Worm (Caenorhabditis elegans) whole organism, L4 larva: ENCODE results near the gene str-45.

Experiments
- D1046.2 ChIP-seq: fragments of 200-800 bp; sonication (Bioruptor generic); IDR thresholded peaks from 2 replicates; pipeline ENCODE4 v1.3.6; 2022; ENCODE audit warnings: missing genetic modification characterization, missing compliant biosample characterization
- F26F4.8 ChIP-seq: fragments of 200-800 bp; sonication (Bioruptor generic); conservative IDR thresholded peaks from 2 replicates; pipeline ENCODE4 v1.3.6; 2022; ENCODE audit warnings: missing genetic modification characterization, missing compliant biosample characterization
- F49E8.2 ChIP-seq: sonication (generic microtip); optimal IDR thresholded peaks from 2 replicates; lab custom pipeline; 2016; ENCODE audit warnings: missing compliant biosample characterization, mild to moderate bottlenecking, missing genetic modification characterization, borderline replicate concordance
- T20F7.1 ChIP-seq: fragments of 200-800 bp; sonication (Bioruptor generic); optimal IDR thresholded peaks from 2 replicates; lab custom pipeline; 2018; ENCODE audit warnings: mild to moderate bottlenecking, missing genetic modification characterization, missing compliant biosample characterization
- T26A8.4 ChIP-seq: fragments of 200-800 bp; sonication (Bioruptor generic); IDR thresholded peaks from 2 replicates; pipeline ENCODE4 v1.3.6; 2022; ENCODE audit warnings: missing genetic modification characterization, missing compliant biosample characterization
- Y105C5A.15 ChIP-seq: fragments of 200-800 bp; sonication (Bioruptor generic); IDR thresholded peaks from 2 replicates; pipeline ENCODE4 v1.3.6; 2022; ENCODE audit warnings: missing genetic modification characterization, missing compliant biosample characterization
- Y48G9A.11 ChIP-seq: fragments of 200-800 bp; sonication (Bioruptor generic); IDR thresholded peaks from 2 replicates; pipeline ENCODE4 v1.3.6; 2022; ENCODE audit warnings: missing genetic modification reagents, missing genetic modification characterization, missing compliant biosample characterization
- attf-4 ChIP-seq: sonication (generic microtip); optimal IDR thresholded peaks from 3 replicates; lab custom pipeline; 2017; ENCODE audit warnings: missing biosample characterization, missing genetic modification characterization
- ceh-28 ChIP-seq: fragments of 150-350 bp; optimal IDR thresholded peaks from 2 replicates; lab custom pipeline; 2014; ENCODE audit warnings: missing biosample characterization, missing genetic modification reagents, missing genetic modification characterization
- ceh-62 ChIP-seq: sonication (generic microtip); optimal IDR thresholded peaks from 2 replicates; lab custom pipeline; 2017; ENCODE audit warnings: missing biosample characterization, missing genetic modification characterization
- cey-2 ChIP-seq: sonication (generic microtip); optimal IDR thresholded peaks from 3 replicates; lab custom pipeline; 2017; ENCODE audit warnings: missing genetic modification characterization, mild to moderate bottlenecking, missing compliant biosample characterization, antibody characterized with exemption, borderline replicate concordance; ENCODE audit not compliant: insufficient read depth
- daf-16 ChIP-seq, 3 experiments: sonication (generic microtip); optimal IDR thresholded peaks; 2 replicates each; lab custom pipeline; 2016 to 2017; ENCODE audit warnings: missing genetic modification characterization in 3 of 3, missing genetic modification reagents in 3 of 3, mild to moderate bottlenecking in 2 of 3, missing compliant biosample characterization in 2 of 3, missing biosample characterization in 1 of 3, moderate library complexity in 1 of 3
- daf-19 ChIP-seq: fragments of 200-800 bp; sonication (Bioruptor generic); conservative IDR thresholded peaks from 2 replicates; pipeline ENCODE4 v1.3.6; 2022; ENCODE audit warnings: missing genetic modification characterization, missing compliant biosample characterization
- dmd-6 ChIP-seq: fragments of 200-800 bp; sonication (Bioruptor generic); IDR thresholded peaks from 2 replicates; pipeline ENCODE4 v1.3.6; 2022; ENCODE audit warnings: missing genetic modification reagents, missing genetic modification characterization, missing compliant biosample characterization
- dmd-9 ChIP-seq: fragments of 200-800 bp; sonication (Bioruptor generic); IDR thresholded peaks from 2 replicates; pipeline ENCODE4 v1.3.6; 2022; ENCODE audit warnings: missing genetic modification reagents, missing genetic modification characterization, missing compliant biosample characterization
- duxl-1 ChIP-seq: sonication (generic microtip); optimal IDR thresholded peaks from 2 replicates; lab custom pipeline; 2016; ENCODE audit warnings: mild to moderate bottlenecking, missing genetic modification characterization, moderate library complexity, missing compliant biosample characterization; ENCODE audit not compliant: poor library complexity
- dve-1 ChIP-seq: sonication (generic microtip); optimal IDR thresholded peaks from 2 replicates; lab custom pipeline; 2017; ENCODE audit warnings: antibody characterized with exemption, mild to moderate bottlenecking, missing genetic modification characterization, missing compliant biosample characterization; ENCODE audit not compliant: insufficient read depth
- egl-43 ChIP-seq: fragments of 200-800 bp; sonication (Bioruptor generic); IDR thresholded peaks from 2 replicates; pipeline ENCODE4 v1.3.6; 2022; ENCODE audit warnings: missing genetic modification reagents, missing genetic modification characterization, missing compliant biosample characterization
- hlh-11 ChIP-seq: fragments of 200-800 bp; sonication (Bioruptor generic); optimal IDR thresholded peaks from 2 replicates; lab custom pipeline; 2018; ENCODE audit warnings: mild to moderate bottlenecking, missing genetic modification characterization, missing compliant biosample characterization
- hlh-30 ChIP-seq: sonication (generic microtip); optimal IDR thresholded peaks from 2 replicates; lab custom pipeline; 2017; ENCODE audit warnings: antibody characterized with exemption, mild to moderate bottlenecking, missing genetic modification characterization, missing compliant biosample characterization; ENCODE audit not compliant: insufficient read depth
- hmg-1.1 ChIP-seq: fragments of 200-800 bp; sonication (Bioruptor generic); IDR thresholded peaks from 2 replicates; pipeline ENCODE4 v1.3.6; 2022; ENCODE audit warnings: missing genetic modification reagents, missing genetic modification characterization, missing compliant biosample characterization
- lin-1 ChIP-seq: fragments of 200-800 bp; sonication (Bioruptor generic); IDR thresholded peaks from 2 replicates; pipeline ENCODE4 v1.3.6; 2022; ENCODE audit warnings: missing genetic modification reagents, missing genetic modification characterization, missing compliant biosample characterization
- lin-29 ChIP-seq: fragments of 200-800 bp; sonication (Bioruptor generic); IDR thresholded peaks from 2 replicates; pipeline ENCODE4 v1.3.6; 2022; ENCODE audit warnings: missing genetic modification reagents, missing genetic modification characterization, missing compliant biosample characterization
- lin-38 ChIP-seq: fragments of 200-800 bp; sonication (Bioruptor generic); IDR thresholded peaks from 2 replicates; pipeline ENCODE4 v1.3.6; 2022; ENCODE audit warnings: missing genetic modification reagents, missing genetic modification characterization, missing compliant biosample characterization
- lsy-2 ChIP-seq, 2 experiments: fragments of 150-350 bp in 1 of 2; sonication (generic microtip) in 1 of 2; optimal IDR thresholded peaks; 2 replicates each; lab custom pipeline; 2014 to 2017; ENCODE audit warnings: missing biosample characterization in 2 of 2, missing genetic modification characterization in 2 of 2
- madf-5 ChIP-seq, 2 experiments: fragments of 200-800 bp; sonication (Bioruptor generic); IDR thresholded peaks; 2 replicates each; pipeline ENCODE4 v1.3.6; 2022; ENCODE audit warnings: missing compliant biosample characterization in 2 of 2, missing genetic modification characterization in 2 of 2
- mdl-1 ChIP-seq, 2 experiments: fragments of 150-350 bp in 1 of 2; sonication (generic microtip) in 1 of 2; optimal IDR thresholded peaks; 2 replicates each; lab custom pipeline; 2014 to 2017; ENCODE audit warnings: missing biosample characterization in 2 of 2, missing genetic modification characterization in 2 of 2
- mes-2 ChIP-seq: sonication (generic microtip); optimal IDR thresholded peaks from 2 replicates; lab custom pipeline; 2016; ENCODE audit warnings: missing genotype, mild to moderate bottlenecking, missing genetic modification characterization, missing compliant biosample characterization; ENCODE audit not compliant: poor library complexity, severe bottlenecking
- mxl-2 ChIP-seq: fragments of 200-800 bp; sonication (Bioruptor generic); conservative IDR thresholded peaks from 2 replicates; pipeline ENCODE4 v1.3.6; 2022; ENCODE audit warnings: missing genetic modification reagents, missing genetic modification characterization, missing compliant biosample characterization
- mxl-3 ChIP-seq: fragments of 200-800 bp; sonication (Bioruptor generic); optimal IDR thresholded peaks from 2 replicates; lab custom pipeline; 2018; ENCODE audit warnings: mild to moderate bottlenecking, missing genetic modification characterization, missing compliant biosample characterization
- nhr-102 ChIP-seq: sonication (generic microtip); optimal IDR thresholded peaks from 2 replicates; lab custom pipeline; 2016; ENCODE audit warnings: mild to moderate bottlenecking, missing genetic modification characterization, moderate library complexity, missing compliant biosample characterization
- nhr-111 ChIP-seq: fragments of 200-800 bp; sonication (Bioruptor generic); optimal IDR thresholded peaks from 2 replicates; lab custom pipeline; 2018; ENCODE audit warnings: mild to moderate bottlenecking, missing genetic modification characterization, missing compliant biosample characterization
- nhr-28 ChIP-seq: fragments of 150-350 bp; optimal IDR thresholded peaks from 2 replicates; lab custom pipeline; 2014; ENCODE audit warnings: missing biosample characterization, missing genetic modification characterization
- nhr-41 ChIP-seq: fragments of 200-800 bp; sonication (Bioruptor generic); IDR thresholded peaks from 2 replicates; pipeline ENCODE4 v1.3.6; 2022; ENCODE audit warnings: missing genetic modification reagents, missing genetic modification characterization, missing compliant biosample characterization
- nhr-42 ChIP-seq: fragments of 200-800 bp; sonication (Bioruptor generic); IDR thresholded peaks from 2 replicates; pipeline ENCODE4 v1.3.6; 2022; ENCODE audit warnings: missing genetic modification characterization, missing compliant biosample characterization
- rbr-2 ChIP-seq: sonication (generic microtip); optimal IDR thresholded peaks from 2 replicates; lab custom pipeline; 2016; ENCODE audit warnings: missing genotype, missing genetic modification characterization, missing compliant biosample characterization
- sdz-12 ChIP-seq: fragments of 200-800 bp; sonication (Bioruptor generic); optimal IDR thresholded peaks from 2 replicates; lab custom pipeline; 2018; ENCODE audit warnings: mild to moderate bottlenecking, missing genetic modification characterization, missing compliant biosample characterization
- set-16 ChIP-seq: fragments of 200-800 bp; sonication (Bioruptor generic); IDR thresholded peaks from 2 replicates; pipeline ENCODE4 v1.3.6; 2022; ENCODE audit warnings: missing genetic modification reagents, missing genetic modification characterization, missing compliant biosample characterization
- skn-1 ChIP-seq: fragments of 150-350 bp; optimal IDR thresholded peaks from 2 replicates; lab custom pipeline; 2014; ENCODE audit warnings: missing biosample characterization, missing genetic modification characterization
- snpc-4 ChIP-seq: fragments of 150-350 bp; optimal IDR thresholded peaks from 2 replicates; lab custom pipeline; 2014; ENCODE audit warnings: missing biosample characterization, missing genetic modification characterization
- spr-1 ChIP-seq: sonication (generic microtip); optimal IDR thresholded peaks from 2 replicates; lab custom pipeline; 2016; ENCODE audit warnings: mild to moderate bottlenecking, missing genetic modification characterization, missing compliant biosample characterization
- unc-39 ChIP-seq: sonication (generic microtip); optimal IDR thresholded peaks from 2 replicates; lab custom pipeline; 2017; ENCODE audit warnings: missing biosample characterization, missing genetic modification characterization
- zag-1 ChIP-seq: fragments of 150-350 bp; optimal IDR thresholded peaks from 2 replicates; lab custom pipeline; 2014; ENCODE audit warnings: missing biosample characterization, missing genetic modification characterization
- zfp-2 ChIP-seq: sonication (generic microtip); optimal IDR thresholded peaks from 2 replicates; lab custom pipeline; 2016; ENCODE audit warnings: mild to moderate bottlenecking, missing genetic modification characterization, missing compliant biosample characterization
- zfp-3 ChIP-seq: fragments of 200-800 bp; sonication (Bioruptor generic); conservative IDR thresholded peaks from 2 replicates; pipeline ENCODE4 v1.3.6; 2022; ENCODE audit warnings: missing genetic modification reagents, missing genetic modification characterization, missing compliant biosample characterization
- zip-11 ChIP-seq: fragments of 200-800 bp; sonication (Bioruptor generic); IDR thresholded peaks from 2 replicates; pipeline ENCODE4 v1.3.6; 2022; ENCODE audit warnings: missing genetic modification characterization, missing compliant biosample characterization
- zip-2 ChIP-seq: fragments of 150-350 bp; optimal IDR thresholded peaks from 2 replicates; lab custom pipeline; 2014; ENCODE audit warnings: missing biosample characterization, missing genetic modification characterization
- ztf-11 ChIP-seq: fragments of 150-350 bp; optimal IDR thresholded peaks from 2 replicates; lab custom pipeline; 2014; ENCODE audit warnings: missing biosample characterization, missing genetic modification characterization

str-45 gene

ce11 chrV:15192377-15192776 is 33.6 kb downstream of the str-45 start, which contains the start of gene plc-2 (continued):
- TF ChIP-seq mdl-1 (tag; optimal IDR thresholded peaks at IDR 0.05; lab: Kevin White, UChicago) = no peak
- TF ChIP-seq skn-1 = no peak
- peak; percentile 78 for TF ChIP-seq dve-1 (tag; lab: Kevin White, UChicago)
- no peak for TF ChIP-seq set-16 (GFP tag; lab: Robert Waterston, UW)
- TF ChIP-seq sdz-12 = no peak
- no peak for TF ChIP-seq D1046.2 (GFP tag; lab: Robert Waterston, UW)
- no peak for TF ChIP-seq zag-1 (tag; lab: Kevin White, UChicago)
- TF ChIP-seq nhr-42 (GFP tag; lab: Robert Waterston, UW) = no peak
- TF ChIP-seq nhr-102 = no peak
- TF ChIP-seq T20F7.1 (GFP tag; lab: Kevin White, UChicago) = no peak
- no peak for TF ChIP-seq ceh-28 (tag; lab: Kevin White, UChicago)
- no peak for TF ChIP-seq dmd-9 (GFP tag; lab: Robert Waterston, UW)
- no peak for TF ChIP-seq ceh-62 (tag; lab: Kevin White, UChicago)
- peak; percentile 88 for TF ChIP-seq hlh-11 (tag; lab: Kevin White, UChicago)
- TF ChIP-seq T26A8.4 = no peak
- TF ChIP-seq F26F4.8 (GFP tag; lab: Robert Waterston, UW) = no peak
- no peak for TF ChIP-seq ztf-11 (tag; lab: Kevin White, UChicago)
- peak; percentile 35 for TF ChIP-seq mes-2 (tag; lab: Kevin White, UChicago)
- TF ChIP-seq mxl-2 (GFP tag; lab: Robert Waterston, UW) = no peak
- TF ChIP-seq F49E8.2 (tag; lab: Kevin White, UChicago) = no peak
- no peak for TF ChIP-seq madf-5 (GFP tag; IDR thresholded peaks at IDR 0.05; lab: Robert Waterston, UW)
- no peak for TF ChIP-seq zfp-3
- TF ChIP-seq lsy-2 (tag; optimal IDR thresholded peaks at IDR 0.05; lab: Kevin White, UChicago) = no peak
- no peak for TF ChIP-seq lin-29 (GFP tag; lab: Robert Waterston, UW)
- no peak for TF ChIP-seq egl-43
- no peak for TF ChIP-seq Y105C5A.15 (GFP tag; lab: Robert Waterston, UW)
- TF ChIP-seq zip-2 (tag; lab: Kevin White, UChicago) = no peak
- no peak for TF ChIP-seq zip-11 (GFP tag; lab: Robert Waterston, UW)
- TF ChIP-seq daf-16 (GFP tag; optimal IDR thresholded peaks at IDR 0.05; lab: Kevin White, UChicago) = no peak
- peak; percentile 44 for TF ChIP-seq daf-16 (tag; optimal IDR thresholded peaks at IDR 0.05; lab: Kevin White, UChicago)
- TF ChIP-seq rbr-2 (tag; lab: Kevin White, UChicago) = no peak
- TF ChIP-seq nhr-28 = peak; percentile 82
- TF ChIP-seq snpc-4 (tag; lab: Kevin White, UChicago) = no peak
- TF ChIP-seq hlh-30 (tag; lab: Kevin White, UChicago) = peak; percentile 44
- no peak for TF ChIP-seq daf-19 (GFP tag; lab: Robert Waterston, UW)
- no peak for TF ChIP-seq hmg-1.1 (GFP tag; lab: Robert Waterston, UW)
- no peak for TF ChIP-seq nhr-41 (GFP tag; lab: Robert Waterston, UW)
- peak; percentile 35; the same call in 1 of the 2 replicates for TF ChIP-seq lin-38 (GFP tag; lab: Robert Waterston, UW)
- no peak for TF ChIP-seq zfp-2
- peak; percentile 24 for TF ChIP-seq mxl-3 (GFP tag; lab: Kevin White, UChicago)
- TF ChIP-seq attf-4 (tag; lab: Kevin White, UChicago) = no peak
- TF ChIP-seq lin-1 (GFP tag; lab: Robert Waterston, UW) = no peak
- peak; percentile 76 for TF ChIP-seq dmd-6 (GFP tag; lab: Robert Waterston, UW)
- no peak for TF ChIP-seq nhr-111 (GFP tag; lab: Kevin White, UChicago)
- TF ChIP-seq spr-1 (tag; lab: Kevin White, UChicago) = no peak
- no peak for TF ChIP-seq duxl-1 (tag; lab: Kevin White, UChicago)
- no peak for TF ChIP-seq Y48G9A.11 (GFP tag; lab: Robert Waterston, UW)
- no peak for TF ChIP-seq unc-39
- no peak for TF ChIP-seq cey-2 (tag; lab: Kevin White, UChicago)
- TF ChIP-seq, all 104 proteins: peak for 15
